Worm (Caenorhabditis elegans) whole organism, L4 larva: ENCODE results near the gene ima-3.

Experiments
- F10B5.3 ChIP-seq: sonication (generic microtip); optimal IDR thresholded peaks from 2 replicates; lab custom pipeline; 2016; ENCODE audit warnings: mild to moderate bottlenecking, missing genetic modification characterization, missing compliant biosample characterization
- F49E8.2 ChIP-seq: sonication (generic microtip); optimal IDR thresholded peaks from 2 replicates; lab custom pipeline; 2016; ENCODE audit warnings: missing compliant biosample characterization, mild to moderate bottlenecking, missing genetic modification characterization, borderline replicate concordance
- R02D3.7 ChIP-seq: fragments of 150-350 bp; sonication (generic microtip); optimal IDR thresholded peaks from 3 replicates; lab custom pipeline; 2014; ENCODE audit warnings: missing biosample characterization, missing genetic modification characterization
- T26A8.4 ChIP-seq: fragments of 200-800 bp; sonication (Bioruptor generic); IDR thresholded peaks from 2 replicates; pipeline ENCODE4 v1.3.6; 2022; ENCODE audit warnings: missing genetic modification characterization, missing compliant biosample characterization
- ama-1 ChIP-seq: fragments of 150-350 bp; optimal IDR thresholded peaks from 2 replicates; lab custom pipeline; 2014; ENCODE audit warnings: inconsistent platforms, mixed read lengths
- arid-1 ChIP-seq: fragments of 200-800 bp; sonication (Bioruptor generic); conservative IDR thresholded peaks from 2 replicates; pipeline ENCODE4 v1.3.6; 2022; ENCODE audit warnings: missing genetic modification reagents, missing genetic modification characterization, missing compliant biosample characterization
- ceh-62 ChIP-seq: sonication (generic microtip); optimal IDR thresholded peaks from 2 replicates; lab custom pipeline; 2017; ENCODE audit warnings: missing biosample characterization, missing genetic modification characterization
- daf-16 ChIP-seq, 3 experiments: sonication (generic microtip); optimal IDR thresholded peaks; 2 replicates each; lab custom pipeline; 2016 to 2017; ENCODE audit warnings: missing genetic modification characterization in 3 of 3, missing genetic modification reagents in 3 of 3, mild to moderate bottlenecking in 2 of 3, missing compliant biosample characterization in 2 of 3, missing biosample characterization in 1 of 3, moderate library complexity in 1 of 3
- daf-8 ChIP-seq: fragments of 200-800 bp; sonication (Bioruptor generic); IDR thresholded peaks from 2 replicates; pipeline ENCODE4 v1.3.6; 2022; ENCODE audit warnings: missing genetic modification characterization, missing compliant biosample characterization
- dmd-8 ChIP-seq: fragments of 200-800 bp; sonication (Bioruptor generic); IDR thresholded peaks from 2 replicates; pipeline ENCODE4 v1.3.6; 2022; ENCODE audit warnings: missing genetic modification characterization, missing compliant biosample characterization
- dpl-1 ChIP-seq: fragments of 150-350 bp; optimal IDR thresholded peaks from 2 replicates; lab custom pipeline; 2014; ENCODE audit warnings: missing biosample characterization, missing genetic modification reagents, missing genetic modification characterization
- egl-27 ChIP-seq: sonication (generic microtip); optimal IDR thresholded peaks from 3 replicates; lab custom pipeline; 2017; ENCODE audit warnings: missing biosample characterization, missing genetic modification reagents, missing genetic modification characterization
- egl-43 ChIP-seq: fragments of 200-800 bp; sonication (Bioruptor generic); IDR thresholded peaks from 2 replicates; pipeline ENCODE4 v1.3.6; 2022; ENCODE audit warnings: missing genetic modification reagents, missing genetic modification characterization, missing compliant biosample characterization
- fkh-10 ChIP-seq: fragments of 150-350 bp; optimal IDR thresholded peaks from 2 replicates; lab custom pipeline; 2014; ENCODE audit warnings: missing biosample characterization, missing genetic modification reagents, missing genetic modification characterization
- fos-1 ChIP-seq: fragments of 150-350 bp; optimal IDR thresholded peaks from 2 replicates; lab custom pipeline; 2014; ENCODE audit warnings: missing biosample characterization, missing genetic modification characterization
- gei-8 ChIP-seq: fragments of 200-800 bp; sonication (Bioruptor generic); optimal IDR thresholded peaks from 2 replicates; lab custom pipeline; 2018; ENCODE audit warnings: mild to moderate bottlenecking, missing genetic modification characterization, missing compliant biosample characterization
- hif-1 ChIP-seq, 2 experiments: sonication (generic microtip); optimal IDR thresholded peaks; 2 replicates each; lab custom pipeline; 2016 to 2017; ENCODE audit warnings: missing compliant biosample characterization in 2 of 2, missing genetic modification characterization in 2 of 2, missing genetic modification reagents in 2 of 2, missing genotype in 2 of 2, mild to moderate bottlenecking in 1 of 2
- hlh-11 ChIP-seq: fragments of 200-800 bp; sonication (Bioruptor generic); optimal IDR thresholded peaks from 2 replicates; lab custom pipeline; 2018; ENCODE audit warnings: mild to moderate bottlenecking, missing genetic modification characterization, missing compliant biosample characterization
- hlh-30 ChIP-seq: sonication (generic microtip); optimal IDR thresholded peaks from 2 replicates; lab custom pipeline; 2017; ENCODE audit warnings: antibody characterized with exemption, mild to moderate bottlenecking, missing genetic modification characterization, missing compliant biosample characterization; ENCODE audit not compliant: insufficient read depth
- jun-1 ChIP-seq: fragments of 150-350 bp; optimal IDR thresholded peaks from 2 replicates; lab custom pipeline; 2014; ENCODE audit warnings: missing biosample characterization, missing genetic modification reagents, missing genetic modification characterization
- lin-1 ChIP-seq: fragments of 200-800 bp; sonication (Bioruptor generic); IDR thresholded peaks from 2 replicates; pipeline ENCODE4 v1.3.6; 2022; ENCODE audit warnings: missing genetic modification reagents, missing genetic modification characterization, missing compliant biosample characterization
- lin-38 ChIP-seq: fragments of 200-800 bp; sonication (Bioruptor generic); IDR thresholded peaks from 2 replicates; pipeline ENCODE4 v1.3.6; 2022; ENCODE audit warnings: missing genetic modification reagents, missing genetic modification characterization, missing compliant biosample characterization
- lin-39 ChIP-seq: fragments of 150-350 bp; optimal IDR thresholded peaks from 2 replicates; lab custom pipeline; 2014; ENCODE audit warnings: missing biosample characterization, missing genetic modification reagents, missing genetic modification characterization
- lir-3 ChIP-seq: sonication (generic microtip); optimal IDR thresholded peaks from 2 replicates; lab custom pipeline; 2016; ENCODE audit warnings: mild to moderate bottlenecking, missing genetic modification characterization, missing compliant biosample characterization
- madf-9 ChIP-seq: fragments of 200-800 bp; sonication (Bioruptor generic); conservative IDR thresholded peaks from 2 replicates; pipeline ENCODE4 v1.3.6; 2022; ENCODE audit warnings: missing genetic modification reagents, missing genetic modification characterization, missing compliant biosample characterization
- mdl-1 ChIP-seq, 2 experiments: fragments of 150-350 bp in 1 of 2; sonication (generic microtip) in 1 of 2; optimal IDR thresholded peaks; 2 replicates each; lab custom pipeline; 2014 to 2017; ENCODE audit warnings: missing biosample characterization in 2 of 2, missing genetic modification characterization in 2 of 2
- mdt-29 ChIP-seq: fragments of 200-800 bp; sonication (Bioruptor generic); IDR thresholded peaks from 2 replicates; pipeline ENCODE4 v1.3.6; 2022; ENCODE audit warnings: missing genetic modification reagents, missing genetic modification characterization, missing compliant biosample characterization
- mep-1 ChIP-seq: fragments of 150-350 bp; sonication (generic microtip); optimal IDR thresholded peaks from 3 replicates; lab custom pipeline; 2014; ENCODE audit warnings: missing biosample characterization, missing genetic modification characterization
- mes-2 ChIP-seq: sonication (generic microtip); optimal IDR thresholded peaks from 2 replicates; lab custom pipeline; 2016; ENCODE audit warnings: missing genotype, mild to moderate bottlenecking, missing genetic modification characterization, missing compliant biosample characterization; ENCODE audit not compliant: poor library complexity, severe bottlenecking
- mxl-3 ChIP-seq: fragments of 200-800 bp; sonication (Bioruptor generic); optimal IDR thresholded peaks from 2 replicates; lab custom pipeline; 2018; ENCODE audit warnings: mild to moderate bottlenecking, missing genetic modification characterization, missing compliant biosample characterization
- nhr-28 ChIP-seq: fragments of 150-350 bp; optimal IDR thresholded peaks from 2 replicates; lab custom pipeline; 2014; ENCODE audit warnings: missing biosample characterization, missing genetic modification characterization
- nhr-42 ChIP-seq: fragments of 200-800 bp; sonication (Bioruptor generic); IDR thresholded peaks from 2 replicates; pipeline ENCODE4 v1.3.6; 2022; ENCODE audit warnings: missing genetic modification characterization, missing compliant biosample characterization
- nhr-48 ChIP-seq: sonication (generic microtip); optimal IDR thresholded peaks from 2 replicates; lab custom pipeline; 2016; ENCODE audit warnings: mild to moderate bottlenecking, missing genetic modification characterization, missing compliant biosample characterization
- nhr-6 ChIP-seq: fragments of 150-350 bp; optimal IDR thresholded peaks from 2 replicates; lab custom pipeline; 2014; ENCODE audit warnings: missing biosample characterization, missing genetic modification characterization
- pha-4 ChIP-seq, 2 experiments: fragments of 150-350 bp in 1 of 2; fragments of 200-800 bp in 1 of 2; sonication (Bioruptor generic) in 1 of 2; IDR thresholded peaks in 1 of 2; optimal IDR thresholded peaks in 1 of 2; 2 replicates each; pipeline versions ENCODE4 v1.3.6 to Lab custom; 2014 to 2022; ENCODE audit warnings: missing genetic modification characterization in 2 of 2, missing genetic modification reagents in 2 of 2, missing biosample characterization in 1 of 2, missing compliant biosample characterization in 1 of 2
- pqm-1 ChIP-seq: sonication (generic microtip); optimal IDR thresholded peaks from 2 replicates; lab custom pipeline; 2017; ENCODE audit warnings: missing biosample characterization, missing genetic modification characterization
- rbr-2 ChIP-seq: sonication (generic microtip); optimal IDR thresholded peaks from 2 replicates; lab custom pipeline; 2016; ENCODE audit warnings: missing genotype, missing genetic modification characterization, missing compliant biosample characterization
- set-16 ChIP-seq: fragments of 200-800 bp; sonication (Bioruptor generic); IDR thresholded peaks from 2 replicates; pipeline ENCODE4 v1.3.6; 2022; ENCODE audit warnings: missing genetic modification reagents, missing genetic modification characterization, missing compliant biosample characterization
- snpc-1.2 ChIP-seq: fragments of 200-800 bp; sonication (Bioruptor generic); IDR thresholded peaks from 2 replicates; pipeline ENCODE4 v1.3.6; 2022; ENCODE audit warnings: missing genetic modification reagents, missing genetic modification characterization, missing compliant biosample characterization
- snpc-4 ChIP-seq: fragments of 150-350 bp; optimal IDR thresholded peaks from 2 replicates; lab custom pipeline; 2014; ENCODE audit warnings: missing biosample characterization, missing genetic modification characterization
- spr-1 ChIP-seq: sonication (generic microtip); optimal IDR thresholded peaks from 2 replicates; lab custom pipeline; 2016; ENCODE audit warnings: mild to moderate bottlenecking, missing genetic modification characterization, missing compliant biosample characterization
- tag-97 ChIP-seq: fragments of 200-800 bp; sonication (Bioruptor generic); IDR thresholded peaks from 2 replicates; pipeline ENCODE4 v1.3.6; 2022; ENCODE audit warnings: missing genetic modification characterization, missing compliant biosample characterization
- unc-130 ChIP-seq: sonication (generic microtip); optimal IDR thresholded peaks from 2 replicates; lab custom pipeline; 2016; ENCODE audit warnings: missing genetic modification reagents, missing genetic modification characterization, missing compliant biosample characterization
- unc-39 ChIP-seq: sonication (generic microtip); optimal IDR thresholded peaks from 2 replicates; lab custom pipeline; 2017; ENCODE audit warnings: missing biosample characterization, missing genetic modification characterization
- vab-7 ChIP-seq: fragments of 200-800 bp; sonication (Bioruptor generic); IDR thresholded peaks from 2 replicates; pipeline ENCODE4 v1.3.6; 2022; ENCODE audit warnings: missing genetic modification reagents, missing genetic modification characterization, missing compliant biosample characterization
- zag-1 ChIP-seq: fragments of 150-350 bp; optimal IDR thresholded peaks from 2 replicates; lab custom pipeline; 2014; ENCODE audit warnings: missing biosample characterization, missing genetic modification characterization
- zfp-3 ChIP-seq: fragments of 200-800 bp; sonication (Bioruptor generic); conservative IDR thresholded peaks from 2 replicates; pipeline ENCODE4 v1.3.6; 2022; ENCODE audit warnings: missing genetic modification reagents, missing genetic modification characterization, missing compliant biosample characterization
- zip-11 ChIP-seq: fragments of 200-800 bp; sonication (Bioruptor generic); IDR thresholded peaks from 2 replicates; pipeline ENCODE4 v1.3.6; 2022; ENCODE audit warnings: missing genetic modification characterization, missing compliant biosample characterization
- zip-2 ChIP-seq: fragments of 150-350 bp; optimal IDR thresholded peaks from 2 replicates; lab custom pipeline; 2014; ENCODE audit warnings: missing biosample characterization, missing genetic modification characterization

Gene ima-3

ce11 chrIV:7510829-7511228, 50.6 kb downstream of the ima-3 start:
- TF ChIP-seq spr-1 (no peak), dpl-1 (GFP tag; lab: Kevin White, UChicago) (peak; percentile 18)

ce11 chrIV:7508850-7509249, 52.6 kb downstream of the ima-3 start:
- no peak for TF ChIP-seq daf-8 (GFP tag; lab: Robert Waterston, UW)
- no peak for TF ChIP-seq fos-1 (tag; lab: Kevin White, UChicago)
- no peak for TF ChIP-seq lin-39 (tag; lab: Kevin White, UChicago)
- TF ChIP-seq daf-16 (GFP tag; optimal IDR thresholded peaks at IDR 0.05; lab: Kevin White, UChicago) = no peak
- peak; percentile 16 for TF ChIP-seq daf-16 (tag; optimal IDR thresholded peaks at IDR 0.05; lab: Kevin White, UChicago)
- TF ChIP-seq unc-130 (GFP tag; lab: Kevin White, UChicago) = no peak
- TF ChIP-seq zag-1 (tag; lab: Kevin White, UChicago) = no peak
- no peak for TF ChIP-seq ceh-62 (tag; lab: Kevin White, UChicago)
- TF ChIP-seq gei-8 (GFP tag; lab: Kevin White, UChicago) = no peak
- no peak for TF ChIP-seq lin-1
- no peak for TF ChIP-seq mdt-29 (GFP tag; lab: Robert Waterston, UW)
- TF ChIP-seq nhr-28 (tag; lab: Kevin White, UChicago) = no peak
- TF ChIP-seq hlh-30 (tag; lab: Kevin White, UChicago) = no peak
- TF ChIP-seq snpc-1.2 = no peak
- peak; percentile 48 for TF ChIP-seq mes-2 (tag; lab: Kevin White, UChicago)
- TF ChIP-seq F10B5.3 = no peak
- TF ChIP-seq spr-1 = no peak
- no peak for TF ChIP-seq zip-11 (GFP tag; lab: Robert Waterston, UW)
- TF ChIP-seq hlh-11 (tag; lab: Kevin White, UChicago) = no peak
- TF ChIP-seq arid-1 (GFP tag; lab: Robert Waterston, UW) = no peak
- TF ChIP-seq T26A8.4 (GFP tag; lab: Robert Waterston, UW) = no peak
- no peak for TF ChIP-seq madf-9 (GFP tag; lab: Robert Waterston, UW)
- TF ChIP-seq unc-39 (tag; lab: Kevin White, UChicago) = no peak
- TF ChIP-seq nhr-42 (GFP tag; lab: Robert Waterston, UW) = no peak
- TF ChIP-seq F49E8.2 (tag; lab: Kevin White, UChicago) = peak; percentile 9
- no peak for TF ChIP-seq pha-4 (GFP tag; IDR thresholded peaks at IDR 0.05; lab: Robert Waterston, UW)
- TF ChIP-seq pha-4 (tag; optimal IDR thresholded peaks at IDR 0.05; lab: Kevin White, UChicago) = no peak
- no peak for TF ChIP-seq pqm-1 (tag; lab: Kevin White, UChicago)
- no peak for TF ChIP-seq mep-1
- TF ChIP-seq jun-1 (tag; lab: Kevin White, UChicago) = no peak
- 0 out of 2 replicates have a peak, but pooled peaks have one; percentile 18 for TF ChIP-seq lin-38 (GFP tag; lab: Robert Waterston, UW)
- TF ChIP-seq snpc-4 = no peak
- no peak for TF ChIP-seq set-16 (GFP tag; lab: Robert Waterston, UW)
- no peak for TF ChIP-seq mdl-1 (tag; optimal IDR thresholded peaks at IDR 0.05; lab: Kevin White, UChicago)
- no peak for TF ChIP-seq nhr-48 (tag; lab: Kevin White, UChicago)
- no peak for TF ChIP-seq egl-43 (GFP tag; lab: Robert Waterston, UW)
- no peak for TF ChIP-seq egl-27
- no peak for TF ChIP-seq hif-1 (tag; optimal IDR thresholded peaks at IDR 0.05; lab: Kevin White, UChicago)
- no peak for TF ChIP-seq fkh-10 (GFP tag; lab: Kevin White, UChicago)
- no peak for TF ChIP-seq rbr-2 (tag; lab: Kevin White, UChicago)
- TF ChIP-seq zfp-3 (GFP tag; lab: Robert Waterston, UW) = no peak
- no peak for TF ChIP-seq mxl-3
- TF ChIP-seq tag-97 = no peak
- no peak for TF ChIP-seq R02D3.7 (tag; lab: Kevin White, UChicago)
- TF ChIP-seq dmd-8 (GFP tag; lab: Robert Waterston, UW) = no peak
- peak; percentile 27 for TF ChIP-seq dpl-1 (GFP tag; lab: Kevin White, UChicago)
- TF ChIP-seq ama-1 (lab: Kevin White, UChicago) = no peak
- no peak for TF ChIP-seq lir-3 (tag; lab: Kevin White, UChicago)
- TF ChIP-seq zip-2 (tag; lab: Kevin White, UChicago) = no peak
- no peak for TF ChIP-seq vab-7
- TF ChIP-seq nhr-6 (tag; lab: Kevin White, UChicago) = no peak
